Worm (Caenorhabditis elegans): ENCODE results near the gene nhr-231.

- TF ChIP-seq ets-7 (tag; optimal IDR thresholded peaks at IDR 0.05) (no peak), pes-1 (GFP tag; IDR thresholded peaks at IDR 0.05) (no peak), flt-1 (GFP tag; IDR thresholded peaks at IDR 0.05) (no peak), ceh-13 (GFP tag; optimal IDR thresholded peaks at IDR 0.05) (no peak), F13C5.2 (tag; optimal IDR thresholded peaks at IDR 0.05) (no peak), ama-1 (optimal IDR thresholded peaks at IDR 0.05) (no peak), hmg-4 (GFP tag; optimal IDR thresholded peaks at IDR 0.05) (no peak), tbx-37 (GFP tag; conservative IDR thresholded peaks at IDR 0.05) (no peak), tbx-11 (GFP tag; IDR thresholded peaks at IDR 0.05) (no peak), hnd-1 (tag; optimal IDR thresholded peaks at IDR 0.05) (no peak), aly-1 (tag; optimal IDR thresholded peaks at IDR 0.05) (no peak), B0310.2 (tag; optimal IDR thresholded peaks at IDR 0.05) (no peak)
Measured at ce11 chrV:18750445-18750844, 40.3 kb upstream of the nhr-231 start, which contains the start of the genes F11D11.21 and F11D11.12.

All from whole organism, early embryonic.